Fruit fly (Drosophila melanogaster) whole organism, embryonic: ENCODE measurements around the gene Muc30E.

Experiments
- Antp ChIP-seq: fragments of 200-800 bp; sonication (Bioruptor generic); optimal IDR thresholded peaks from 3 replicates; lab custom pipeline; 2016; ENCODE audit warnings: missing biosample characterization, missing genetic modification characterization
- CG11093 ChIP-seq: fragments of 200-800 bp; sonication (Bioruptor generic); IDR thresholded peaks from 3 replicates; pipeline ENCODE4 v1.3.6; 2022; ENCODE audit warnings: missing biosample characterization, missing genetic modification characterization
- CG11398 ChIP-seq: fragments of 200-800 bp; sonication (Bioruptor generic); optimal IDR thresholded peaks from 2 replicates; lab custom pipeline; 2016; ENCODE audit warnings: missing biosample characterization, missing genetic modification characterization
- CG11504 ChIP-seq: fragments of 200-800 bp; sonication (Bioruptor generic); optimal IDR thresholded peaks from 3 replicates; lab custom pipeline; 2019; ENCODE audit warnings: missing biosample characterization, mild to moderate bottlenecking, missing genetic modification characterization, moderate library complexity
- CG11723 ChIP-seq: fragments of 200-800 bp; sonication (Bioruptor generic); optimal IDR thresholded peaks from 2 replicates; lab custom pipeline; 2017; ENCODE audit warnings: missing biosample characterization, mild to moderate bottlenecking, missing genetic modification characterization
- CG12104 ChIP-seq: fragments of 200-800 bp; sonication (Bioruptor generic); optimal IDR thresholded peaks from 3 replicates; lab custom pipeline; 2016; ENCODE audit warnings: missing biosample characterization, missing genetic modification characterization
- CG13123 ChIP-seq: fragments of 200-800 bp; sonication (Bioruptor generic); optimal IDR thresholded peaks from 2 replicates; lab custom pipeline; 2016; ENCODE audit warnings: missing biosample characterization, missing genetic modification characterization
- CG13424 ChIP-seq: fragments of 200-800 bp; sonication (Bioruptor generic); optimal IDR thresholded peaks from 2 replicates; lab custom pipeline; 2019; ENCODE audit warnings: missing biosample characterization, mild to moderate bottlenecking, missing genetic modification characterization, moderate library complexity
- CG13624 ChIP-seq: fragments of 200-800 bp; sonication (Bioruptor generic); optimal IDR thresholded peaks from 2 replicates; lab custom pipeline; 2016; ENCODE audit warnings: missing biosample characterization, missing genetic modification characterization
- CG1603 ChIP-seq: fragments of 200-800 bp; sonication (Bioruptor generic); optimal IDR thresholded peaks from 2 replicates; lab custom pipeline; 2019; ENCODE audit warnings: missing biosample characterization, mild to moderate bottlenecking, missing genetic modification characterization, moderate library complexity
- CG17802 ChIP-seq: fragments of 200-800 bp; sonication (Bioruptor generic); optimal IDR thresholded peaks from 2 replicates; lab custom pipeline; 2018; ENCODE audit warnings: missing biosample characterization, mild to moderate bottlenecking, missing genetic modification characterization, moderate library complexity
- CG1792 ChIP-seq: fragments of 200-800 bp; sonication (Bioruptor generic); optimal IDR thresholded peaks from 2 replicates; lab custom pipeline; 2016; ENCODE audit warnings: missing biosample characterization, missing genetic modification characterization
- CG18011 ChIP-seq: fragments of 200-800 bp; sonication (Bioruptor generic); optimal IDR thresholded peaks from 2 replicates; lab custom pipeline; 2017; ENCODE audit warnings: missing biosample characterization, missing genetic modification characterization, mild to moderate bottlenecking, moderate library complexity, missing genotype
- CG2202 ChIP-seq: fragments of 200-800 bp; sonication (Bioruptor generic); optimal IDR thresholded peaks from 2 replicates; lab custom pipeline; 2018; ENCODE audit warnings: missing biosample characterization, mild to moderate bottlenecking, missing genetic modification characterization
- CG2875 ChIP-seq: fragments of 200-800 bp; sonication (Bioruptor generic); optimal IDR thresholded peaks from 2 replicates; lab custom pipeline; 2017; ENCODE audit warnings: missing biosample characterization, mild to moderate bottlenecking, missing genetic modification characterization, missing genetic modification reagents
- CG2889 ChIP-seq: fragments of 200-800 bp; sonication (Bioruptor generic); IDR thresholded peaks from 3 replicates; pipeline ENCODE4 v1.3.6; 2022; ENCODE audit warnings: missing biosample characterization, missing genetic modification characterization
- CG3065 ChIP-seq: fragments of 200-800 bp; sonication (Bioruptor generic); optimal IDR thresholded peaks from 2 replicates; lab custom pipeline; 2016; ENCODE audit warnings: missing biosample characterization, missing genetic modification characterization
- CG31224 ChIP-seq: fragments of 200-800 bp; sonication (Bioruptor generic); IDR thresholded peaks from 2 replicates; pipeline ENCODE4 v1.3.6; 2022; ENCODE audit warnings: missing biosample characterization, missing genetic modification characterization
- CG4328 ChIP-seq: fragments of 200-800 bp; sonication (Bioruptor generic); optimal IDR thresholded peaks from 3 replicates; lab custom pipeline; 2017; ENCODE audit warnings: missing biosample characterization, missing genetic modification reagents, missing genetic modification characterization
- CG6791 ChIP-seq: fragments of 200-800 bp; sonication (Bioruptor generic); IDR thresholded peaks from 3 replicates; pipeline ENCODE4 v1.3.6; 2022; ENCODE audit warnings: missing biosample characterization, missing genetic modification characterization; ENCODE audit not compliant: partially characterized antibody
- CG7963 ChIP-seq: fragments of 200-800 bp; sonication (Bioruptor generic); IDR thresholded peaks from 3 replicates; pipeline ENCODE4 v1.3.6; 2022; ENCODE audit warnings: missing biosample characterization, missing genetic modification characterization; ENCODE audit not compliant: partially characterized antibody
- CG8359 ChIP-seq: fragments of 200-800 bp; sonication (Bioruptor generic); optimal IDR thresholded peaks from 2 replicates; lab custom pipeline; 2017; ENCODE audit warnings: missing biosample characterization, mild to moderate bottlenecking, missing genetic modification characterization, borderline replicate concordance
- CG9609 ChIP-seq: fragments of 200-800 bp; sonication (Bioruptor generic); optimal IDR thresholded peaks from 3 replicates; lab custom pipeline; 2016; ENCODE audit warnings: missing biosample characterization, missing genetic modification characterization
- CG9727 ChIP-seq: fragments of 200-800 bp; sonication (Bioruptor generic); optimal IDR thresholded peaks from 3 replicates; lab custom pipeline; 2017; ENCODE audit warnings: missing biosample characterization, mild to moderate bottlenecking, missing genetic modification characterization
- Camta ChIP-seq: fragments of 200-800 bp; sonication (Bioruptor generic); optimal IDR thresholded peaks from 2 replicates; lab custom pipeline; 2016; ENCODE audit warnings: missing biosample characterization, missing genetic modification characterization
- CrebB ChIP-seq: fragments of 200-800 bp; sonication (Bioruptor generic); optimal IDR thresholded peaks from 3 replicates; lab custom pipeline; 2018; ENCODE audit warnings: missing biosample characterization, mild to moderate bottlenecking, missing genetic modification characterization
- D19A ChIP-seq: fragments of 200-800 bp; optimal IDR thresholded peaks from 3 replicates; lab custom pipeline; 2019; ENCODE audit warnings: missing biosample characterization, mild to moderate bottlenecking, missing genetic modification characterization, moderate library complexity
- ERR ChIP-seq: fragments of 200-800 bp; sonication (Bioruptor generic); optimal IDR thresholded peaks from 2 replicates; lab custom pipeline; 2016; ENCODE audit warnings: missing biosample characterization, missing genetic modification characterization
- Fer2 ChIP-seq: fragments of 200-800 bp; sonication (Bioruptor generic); optimal IDR thresholded peaks from 2 replicates; lab custom pipeline; 2018; ENCODE audit warnings: missing biosample characterization, mild to moderate bottlenecking, missing genetic modification characterization, moderate library complexity
- Hand ChIP-seq: fragments of 200-800 bp; sonication (Bioruptor generic); optimal IDR thresholded peaks from 2 replicates; lab custom pipeline; 2017; ENCODE audit warnings: mild to moderate bottlenecking, missing biosample characterization, missing genetic modification reagents, missing genetic modification characterization
- Hmx ChIP-seq: fragments of 200-800 bp; sonication (Bioruptor generic); optimal IDR thresholded peaks from 2 replicates; lab custom pipeline; 2016; ENCODE audit warnings: missing biosample characterization, missing genetic modification characterization
- MESR4 ChIP-seq: fragments of 200-800 bp; sonication (Bioruptor generic); optimal IDR thresholded peaks from 2 replicates; lab custom pipeline; 2018; ENCODE audit warnings: missing biosample characterization, mild to moderate bottlenecking, missing genetic modification characterization, moderate library complexity
- PHDP ChIP-seq: fragments of 200-800 bp; sonication (Bioruptor generic); optimal IDR thresholded peaks from 3 replicates; lab custom pipeline; 2018; ENCODE audit warnings: missing biosample characterization, mild to moderate bottlenecking, missing genetic modification characterization, moderate library complexity
- Ravus ChIP-seq: fragments of 200-800 bp; sonication (Bioruptor generic); IDR thresholded peaks from 2 replicates; pipeline ENCODE4 v1.3.6; 2022; ENCODE audit warnings: missing biosample characterization, missing genetic modification characterization
- Sox102F ChIP-seq: fragments of 200-800 bp; sonication (Bioruptor generic); optimal IDR thresholded peaks from 2 replicates; lab custom pipeline; 2018; ENCODE audit warnings: missing biosample characterization, mild to moderate bottlenecking, missing genetic modification characterization, moderate library complexity
- Stat92E ChIP-seq, 3 experiments: fragments of >200 bp in 2 of 3; fragments of 200-800 bp in 1 of 3; sonication (Bioruptor generic) in 1 of 3; optimal IDR thresholded peaks; 2 replicates each; lab custom pipeline; 2017 to 2019; ENCODE audit warnings: missing biosample characterization in 3 of 3, missing genetic modification characterization in 3 of 3, mild to moderate bottlenecking in 1 of 3, moderate library complexity in 1 of 3
- Usf ChIP-seq: fragments of 200-800 bp; sonication (Bioruptor generic); optimal IDR thresholded peaks from 2 replicates; lab custom pipeline; 2017; ENCODE audit warnings: missing genotype, missing biosample characterization, missing genetic modification characterization
- YL-1 ChIP-seq: fragments of 200-800 bp; sonication (Bioruptor generic); optimal IDR thresholded peaks from 3 replicates; lab custom pipeline; 2017; ENCODE audit warnings: missing biosample characterization, mild to moderate bottlenecking, missing genetic modification characterization
- caup ChIP-seq: fragments of 200-800 bp; sonication (Bioruptor generic); optimal IDR thresholded peaks from 3 replicates; lab custom pipeline; 2017; ENCODE audit warnings: missing biosample characterization, mild to moderate bottlenecking, missing genetic modification characterization, moderate library complexity; ENCODE audit not compliant: severe bottlenecking
- gcm ChIP-seq: fragments of 200-800 bp; sonication (Bioruptor generic); optimal IDR thresholded peaks from 2 replicates; lab custom pipeline; 2019; ENCODE audit warnings: missing biosample characterization, mild to moderate bottlenecking, missing genetic modification characterization, moderate library complexity
- insv ChIP-seq, 2 experiments: fragments of 200-800 bp; sonication (Bioruptor generic); optimal IDR thresholded peaks; 3 replicates each; lab custom pipeline; 2016 to 2018; ENCODE audit warnings: missing biosample characterization in 2 of 2, missing genetic modification characterization in 2 of 2
- jing ChIP-seq: fragments of 200-800 bp; sonication (Bioruptor generic); optimal IDR thresholded peaks from 2 replicates; lab custom pipeline; 2018; ENCODE audit warnings: missing biosample characterization, mild to moderate bottlenecking, missing genetic modification characterization
- ken ChIP-seq: fragments of 200-800 bp; sonication (Bioruptor generic); IDR thresholded peaks from 3 replicates; pipeline ENCODE4 v1.3.6; 2022; ENCODE audit warnings: missing biosample characterization, missing genetic modification characterization
- nerfin-1 ChIP-seq: fragments of 200-800 bp; sonication (Bioruptor generic); optimal IDR thresholded peaks from 3 replicates; lab custom pipeline; 2019; ENCODE audit warnings: missing biosample characterization, mild to moderate bottlenecking, missing genetic modification characterization, moderate library complexity
- repo ChIP-seq: fragments of 200-800 bp; sonication (Bioruptor generic); optimal IDR thresholded peaks from 2 replicates; lab custom pipeline; 2016; ENCODE audit warnings: missing biosample characterization, missing genetic modification characterization
- rib ChIP-seq: fragments of 200-800 bp; sonication (Bioruptor generic); IDR thresholded peaks from 2 replicates; pipeline ENCODE4 v1.3.6; 2022; ENCODE audit warnings: missing biosample characterization, missing genetic modification characterization
- sens ChIP-seq: fragments of 200-800 bp; sonication (Bioruptor generic); peaks from one replicate; lab custom pipeline; 2016; ENCODE audit warnings: missing biosample characterization, missing genetic modification characterization
- stwl ChIP-seq: fragments of 200-800 bp; sonication (Bioruptor generic); optimal IDR thresholded peaks from 3 replicates; lab custom pipeline; 2018; ENCODE audit warnings: missing biosample characterization, mild to moderate bottlenecking, missing genetic modification characterization, moderate library complexity
- tin ChIP-seq: fragments of 200-800 bp; sonication (Bioruptor generic); optimal IDR thresholded peaks from 3 replicates; lab custom pipeline; 2016; ENCODE audit warnings: missing biosample characterization, missing genetic modification characterization
- tio ChIP-seq: fragments of 200-800 bp; sonication (Bioruptor generic); optimal IDR thresholded peaks from 2 replicates; lab custom pipeline; 2017; ENCODE audit warnings: missing biosample characterization, missing genetic modification characterization, inconsistent platforms

Gene Muc30E

dm6 chr2L:9921401-9921800 lies 18.5 kb upstream of the Muc30E start, which contains the start of gene CG4592 (continued):
- TF ChIP-seq ken (GFP tag; lab: Robert Waterston, UW) (peak; percentile 76; the same call in 2 of the 3 replicates), CG31224 (peak; percentile 29; the same call in 1 of the 2 replicates), CrebB (tag; lab: Kevin White, UChicago) (peak; percentile 47), CG11398 (no peak), Hmx (GFP tag; lab: Kevin White, UChicago) (peak; percentile 25), ERR (GFP tag; lab: Kevin White, UChicago) (no peak), CG13424 (tag; lab: Kevin White, UChicago) (no peak), Stat92E (GFP tag; optimal IDR thresholded peaks at IDR 0.05; lab: Kevin White, UChicago) (no peak), YL-1 (GFP tag; lab: Kevin White, UChicago) (peak; percentile 19), Antp (GFP tag; lab: Kevin White, UChicago) (peak; percentile 8), CG1792 (GFP tag; lab: Kevin White, UChicago) (no peak), jing (GFP tag; lab: Kevin White, UChicago) (no peak), repo (GFP tag; lab: Kevin White, UChicago) (no peak), Hand (GFP tag; lab: Kevin White, UChicago) (peak; percentile 6), CG11504 (tag; lab: Kevin White, UChicago) (no peak), CG13123 (GFP tag; lab: Kevin White, UChicago) (no peak), tin (peak; percentile 57), CG2202 (tag; lab: Kevin White, UChicago) (no peak), sens (peak; percentile 90), D19A (tag; lab: Kevin White, UChicago) (no peak), stwl (no peak), tio (no peak), CG11723 (GFP tag; lab: Kevin White, UChicago) (no peak), Camta (peak; percentile 37), CG9727 (GFP tag; lab: Kevin White, UChicago) (peak; percentile 64), CG6791 (GFP tag; lab: Robert Waterston, UW) (no peak), CG2889 (no peak), CG8359 (GFP tag; lab: Kevin White, UChicago) (no peak), MESR4 (GFP tag; lab: Kevin White, UChicago) (peak; percentile 21), insv (GFP tag; optimal IDR thresholded peaks at IDR 0.05; lab: Kevin White, UChicago) (no peak), CG3065 (GFP tag; lab: Kevin White, UChicago) (no peak), rib (no peak), CG17802 (tag; lab: Kevin White, UChicago) (no peak), nerfin-1 (tag; lab: Kevin White, UChicago) (no peak), CG18011 (GFP tag; lab: Kevin White, UChicago) (peak; percentile 26), gcm (no peak), caup (GFP tag; lab: Kevin White, UChicago) (peak; percentile 66), CG13624 (GFP tag; lab: Kevin White, UChicago) (no peak), PHDP (tag; lab: Kevin White, UChicago) (no peak), CG2875 (GFP tag; lab: Kevin White, UChicago) (peak; percentile 45), Ravus (GFP tag; lab: Robert Waterston, UW) (no peak), CG12104 (peak; percentile 4), CG9609 (GFP tag; lab: Kevin White, UChicago) (peak; percentile 6), CG7963 (GFP tag; lab: Robert Waterston, UW) (no peak), CG4328 (peak; percentile 2), CG1603 (tag; lab: Kevin White, UChicago) (peak; percentile 67), Fer2 (tag; lab: Kevin White, UChicago) (no peak), Sox102F (peak; percentile 61), CG11093 (no peak), Usf (GFP tag; lab: Kevin White, UChicago) (peak; percentile 22)
